Worm (Caenorhabditis elegans) whole organism, L4/young adult: ENCODE measurements around the gene bus-5.

Experiments used
- W03F9.2 ChIP-seq: fragments of 150-350 bp; optimal IDR thresholded peaks from 2 replicates; lab custom pipeline; 2014; ENCODE audit warnings: missing biosample characterization, missing genetic modification characterization
- dao-5 ChIP-seq: sonication (generic microtip); optimal IDR thresholded peaks from 2 replicates; lab custom pipeline; 2016; ENCODE audit warnings: missing genotype, missing genetic modification characterization, moderate library complexity, missing compliant biosample characterization

ce11 chrX:2136937-2137336 is 24.0 kb upstream of the bus-5 start:
- no peak for TF ChIP-seq dao-5 (tag; lab: Kevin White, UChicago)
- no peak for TF ChIP-seq W03F9.2 (tag; lab: Kevin White, UChicago)
